Fruit fly (Drosophila melanogaster) whole organism, wandering third instar larva: ENCODE measurements around the gene AGO2.

Experiments
- Abd-B ChIP-seq: fragments of >200 bp; optimal IDR thresholded peaks from 2 replicates; lab custom pipeline; 2017; ENCODE audit warnings: missing biosample characterization, missing genetic modification characterization
- CG32264 ChIP-seq: fragments of 200-800 bp; sonication (Bioruptor generic); optimal IDR thresholded peaks from 2 replicates; lab custom pipeline; 2016; ENCODE audit warnings: missing biosample characterization, missing genetic modification characterization
- GATAd ChIP-seq: sonication (Bioruptor generic); optimal IDR thresholded peaks from 2 replicates; lab custom pipeline; 2016; ENCODE audit warnings: missing biosample characterization, missing genetic modification characterization
- Hr83 ChIP-seq: fragments of 200-300 bp; sonication (Bioruptor generic); optimal IDR thresholded peaks from 2 replicates; lab custom pipeline; 2016; ENCODE audit warnings: missing biosample characterization, mild to moderate bottlenecking, missing genetic modification characterization, moderate library complexity; ENCODE audit not compliant: poor library complexity, severe bottlenecking
- Myc ChIP-seq: fragments of >200 bp; optimal IDR thresholded peaks from 2 replicates; lab custom pipeline; 2017
- N ChIP-seq: fragments of >200 bp; optimal IDR thresholded peaks from 2 replicates; lab custom pipeline; 2018; ENCODE audit warnings: missing biosample characterization, missing external identifiers, missing genetic modification characterization
- brk ChIP-seq: fragments of 200-800 bp; sonication (Bioruptor generic); optimal IDR thresholded peaks from 2 replicates; lab custom pipeline; 2016; ENCODE audit warnings: missing biosample characterization, mild to moderate bottlenecking, missing genetic modification characterization
- psq ChIP-seq: fragments of 200-800 bp; sonication (Bioruptor generic); optimal IDR thresholded peaks from 3 replicates; lab custom pipeline; 2017; ENCODE audit warnings: missing biosample characterization, mild to moderate bottlenecking, missing genetic modification characterization, moderate library complexity
- sage ChIP-seq: fragments of 200-800 bp; sonication (Bioruptor generic); optimal IDR thresholded peaks from 2 replicates; lab custom pipeline; 2016; ENCODE audit warnings: missing biosample characterization, mild to moderate bottlenecking, missing genetic modification characterization

- TF ChIP-seq CG32264 (GFP tag; lab: Kevin White, UChicago) = no peak
- TF ChIP-seq psq (GFP tag; lab: Kevin White, UChicago) = no peak
- no peak for TF ChIP-seq GATAd (GFP tag; lab: Kevin White, UChicago)
- TF ChIP-seq brk (GFP tag; lab: Kevin White, UChicago) = no peak
- TF ChIP-seq Myc (lab: Kevin White, UChicago) = no peak
- no peak for TF ChIP-seq sage (GFP tag; lab: Kevin White, UChicago)
- TF ChIP-seq Hr83 (GFP tag; lab: Kevin White, UChicago) = no peak
- TF ChIP-seq N (GFP tag; lab: Kevin White, UChicago) = no peak
- TF ChIP-seq Abd-B (GFP tag; lab: Kevin White, UChicago) = no peak
These were observed 16.7 kb downstream of the AGO2 start for dm6 chr3L:15570571-15570970.
